Worm (Caenorhabditis elegans): ENCODE data around the gene hsd-3.

DNA sequence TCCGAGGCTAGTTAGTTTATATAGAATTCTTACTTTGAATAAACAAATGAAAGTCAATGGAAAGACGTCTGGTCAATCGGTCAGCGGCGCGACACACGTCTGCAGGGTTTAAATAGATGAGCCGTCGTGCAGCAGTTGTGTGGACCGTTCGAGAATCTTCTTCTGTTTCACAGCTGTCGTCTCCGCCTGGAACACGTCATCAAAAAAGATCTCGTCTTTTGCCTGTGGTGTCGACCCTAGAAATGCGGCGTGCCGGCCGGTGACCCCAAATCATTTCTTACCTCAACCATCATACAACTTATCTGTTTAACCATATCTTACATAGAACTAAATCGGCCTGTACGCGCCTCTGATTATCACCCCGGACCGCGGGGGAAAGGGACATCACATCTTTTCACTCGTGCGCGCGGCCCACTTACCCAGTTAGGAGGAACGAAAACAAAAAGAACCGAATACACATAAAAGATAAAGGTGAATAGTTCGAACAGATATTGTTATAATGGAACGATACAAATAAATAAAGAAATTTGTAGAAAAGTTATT is 37.0 kb upstream of the hsd-3 start:
- TF ChIP-seq mep-1 (tag; optimal IDR thresholded peaks at IDR 0.05) (no peak), ztf-11 (tag; optimal IDR thresholded peaks at IDR 0.05) (no peak), nhr-76 (tag; optimal IDR thresholded peaks at IDR 0.05) (no peak), snpc-4 (tag; optimal IDR thresholded peaks at IDR 0.05) (no peak), lin-13 (tag; optimal IDR thresholded peaks at IDR 0.05) (peak; percentile 55), pha-4 (tag; optimal IDR thresholded peaks at IDR 0.05) (no peak), unc-39 (tag; optimal IDR thresholded peaks at IDR 0.05) (no peak), blmp-1 (tag; optimal IDR thresholded peaks at IDR 0.05) (no peak), nhr-28 (tag; optimal IDR thresholded peaks at IDR 0.05) (no peak), lsy-2 (tag; optimal IDR thresholded peaks at IDR 0.05) (no peak), unc-62 (GFP tag; optimal IDR thresholded peaks at IDR 0.05) (peak; percentile 25), ceh-83 (GFP tag; optimal IDR thresholded peaks at IDR 0.05) (no peak), mab-5 (tag; optimal IDR thresholded peaks at IDR 0.05) (no peak)

Data from whole organism, mixed stage, embryonic.